Worm (Caenorhabditis elegans) whole organism, L4 larva: Measurements from ENCODE around the gene T16G12.13.

ENCODE experiments used
- F10B5.3 ChIP-seq: sonication (generic microtip); optimal IDR thresholded peaks from 2 replicates; lab custom pipeline; 2016; ENCODE audit warnings: mild to moderate bottlenecking, missing genetic modification characterization, missing compliant biosample characterization
- F49E8.2 ChIP-seq: sonication (generic microtip); optimal IDR thresholded peaks from 2 replicates; lab custom pipeline; 2016; ENCODE audit warnings: missing compliant biosample characterization, mild to moderate bottlenecking, missing genetic modification characterization, borderline replicate concordance
- Y48G9A.11 ChIP-seq: fragments of 200-800 bp; sonication (Bioruptor generic); IDR thresholded peaks from 2 replicates; pipeline ENCODE4 v1.3.6; 2022; ENCODE audit warnings: missing genetic modification reagents, missing genetic modification characterization, missing compliant biosample characterization
- Y75B8A.6 ChIP-seq: fragments of 200-800 bp; sonication (Bioruptor generic); IDR thresholded peaks from 2 replicates; pipeline ENCODE4 v1.3.6; 2022; ENCODE audit warnings: missing genetic modification reagents, missing genetic modification characterization, missing compliant biosample characterization
- ZK337.2 ChIP-seq: fragments of 200-800 bp; sonication (Bioruptor generic); IDR thresholded peaks from 2 replicates; pipeline ENCODE4 v1.3.6; 2022; ENCODE audit warnings: missing genetic modification reagents, missing genetic modification characterization, missing compliant biosample characterization
- aha-1 ChIP-seq: fragments of 150-350 bp; peaks from one replicate; lab custom pipeline; 2014; ENCODE audit warnings: missing biosample characterization, missing genetic modification characterization
- aly-2 ChIP-seq: sonication (generic microtip); optimal IDR thresholded peaks from 2 replicates; lab custom pipeline; 2018; ENCODE audit warnings: missing biosample characterization, missing genetic modification characterization
- ceh-32 ChIP-seq: sonication (generic microtip); optimal IDR thresholded peaks from 2 replicates; lab custom pipeline; 2016; ENCODE audit warnings: mild to moderate bottlenecking, missing genetic modification characterization, missing compliant biosample characterization; ENCODE audit not compliant: poor library complexity
- ceh-44 ChIP-seq: fragments of 200-800 bp; sonication (Bioruptor generic); IDR thresholded peaks from 2 replicates; pipeline ENCODE4 v1.3.6; 2022; ENCODE audit warnings: missing genetic modification reagents, missing genetic modification characterization, missing compliant biosample characterization
- ces-1 ChIP-seq: fragments of 150-350 bp; sonication (generic microtip); optimal IDR thresholded peaks from 4 replicates; lab custom pipeline; 2014; ENCODE audit warnings: missing biosample characterization, missing genetic modification reagents, missing genetic modification characterization
- ctbp-1 ChIP-seq: fragments of 200-800 bp; sonication (Bioruptor generic); IDR thresholded peaks from 2 replicates; pipeline ENCODE4 v1.3.6; 2022; ENCODE audit warnings: missing genetic modification reagents, missing genetic modification characterization, missing compliant biosample characterization
- daf-16 ChIP-seq, 3 experiments: sonication (generic microtip); optimal IDR thresholded peaks; 2 replicates each; lab custom pipeline; 2016 to 2017; ENCODE audit warnings: missing genetic modification characterization in 3 of 3, missing genetic modification reagents in 3 of 3, mild to moderate bottlenecking in 2 of 3, missing compliant biosample characterization in 2 of 3, missing biosample characterization in 1 of 3, moderate library complexity in 1 of 3
- dmd-6 ChIP-seq: fragments of 200-800 bp; sonication (Bioruptor generic); IDR thresholded peaks from 2 replicates; pipeline ENCODE4 v1.3.6; 2022; ENCODE audit warnings: missing genetic modification reagents, missing genetic modification characterization, missing compliant biosample characterization
- dmd-8 ChIP-seq: fragments of 200-800 bp; sonication (Bioruptor generic); IDR thresholded peaks from 2 replicates; pipeline ENCODE4 v1.3.6; 2022; ENCODE audit warnings: missing genetic modification characterization, missing compliant biosample characterization
- dmd-9 ChIP-seq: fragments of 200-800 bp; sonication (Bioruptor generic); IDR thresholded peaks from 2 replicates; pipeline ENCODE4 v1.3.6; 2022; ENCODE audit warnings: missing genetic modification reagents, missing genetic modification characterization, missing compliant biosample characterization
- gei-8 ChIP-seq: fragments of 200-800 bp; sonication (Bioruptor generic); optimal IDR thresholded peaks from 2 replicates; lab custom pipeline; 2018; ENCODE audit warnings: mild to moderate bottlenecking, missing genetic modification characterization, missing compliant biosample characterization
- hlh-30 ChIP-seq: sonication (generic microtip); optimal IDR thresholded peaks from 2 replicates; lab custom pipeline; 2017; ENCODE audit warnings: antibody characterized with exemption, mild to moderate bottlenecking, missing genetic modification characterization, missing compliant biosample characterization; ENCODE audit not compliant: insufficient read depth
- hmg-1.1 ChIP-seq: fragments of 200-800 bp; sonication (Bioruptor generic); IDR thresholded peaks from 2 replicates; pipeline ENCODE4 v1.3.6; 2022; ENCODE audit warnings: missing genetic modification reagents, missing genetic modification characterization, missing compliant biosample characterization
- jun-1 ChIP-seq: fragments of 150-350 bp; optimal IDR thresholded peaks from 2 replicates; lab custom pipeline; 2014; ENCODE audit warnings: missing biosample characterization, missing genetic modification reagents, missing genetic modification characterization
- lim-7 ChIP-seq: fragments of 200-800 bp; sonication (Bioruptor generic); IDR thresholded peaks from 2 replicates; pipeline ENCODE4 v1.3.6; 2022; ENCODE audit warnings: missing genetic modification characterization, missing compliant biosample characterization
- lin-13 ChIP-seq: fragments of 150-350 bp; optimal IDR thresholded peaks from 2 replicates; lab custom pipeline; 2014; ENCODE audit warnings: missing biosample characterization, missing genetic modification reagents, missing genetic modification characterization
- lin-38 ChIP-seq: fragments of 200-800 bp; sonication (Bioruptor generic); IDR thresholded peaks from 2 replicates; pipeline ENCODE4 v1.3.6; 2022; ENCODE audit warnings: missing genetic modification reagents, missing genetic modification characterization, missing compliant biosample characterization
- lir-3 ChIP-seq: sonication (generic microtip); optimal IDR thresholded peaks from 2 replicates; lab custom pipeline; 2016; ENCODE audit warnings: mild to moderate bottlenecking, missing genetic modification characterization, missing compliant biosample characterization
- mdt-29 ChIP-seq: fragments of 200-800 bp; sonication (Bioruptor generic); IDR thresholded peaks from 2 replicates; pipeline ENCODE4 v1.3.6; 2022; ENCODE audit warnings: missing genetic modification reagents, missing genetic modification characterization, missing compliant biosample characterization
- mep-1 ChIP-seq: fragments of 150-350 bp; sonication (generic microtip); optimal IDR thresholded peaks from 3 replicates; lab custom pipeline; 2014; ENCODE audit warnings: missing biosample characterization, missing genetic modification characterization
- nhr-102 ChIP-seq: sonication (generic microtip); optimal IDR thresholded peaks from 2 replicates; lab custom pipeline; 2016; ENCODE audit warnings: mild to moderate bottlenecking, missing genetic modification characterization, moderate library complexity, missing compliant biosample characterization
- nhr-11 ChIP-seq: fragments of 150-350 bp; optimal IDR thresholded peaks from 2 replicates; lab custom pipeline; 2014; ENCODE audit warnings: missing biosample characterization, missing genetic modification characterization
- nhr-25 ChIP-seq: sonication (generic microtip); optimal IDR thresholded peaks from 2 replicates; lab custom pipeline; 2017; ENCODE audit warnings: missing genetic modification characterization, mild to moderate bottlenecking, missing compliant biosample characterization, antibody characterized with exemption, moderate library complexity, borderline replicate concordance; ENCODE audit not compliant: insufficient read depth
- nhr-28 ChIP-seq: fragments of 150-350 bp; optimal IDR thresholded peaks from 2 replicates; lab custom pipeline; 2014; ENCODE audit warnings: missing biosample characterization, missing genetic modification characterization
- nhr-77 ChIP-seq: fragments of 150-350 bp; optimal IDR thresholded peaks from 2 replicates; lab custom pipeline; 2014; ENCODE audit warnings: missing biosample characterization, missing genetic modification characterization
- pha-4 ChIP-seq, 2 experiments: fragments of 150-350 bp in 1 of 2; fragments of 200-800 bp in 1 of 2; sonication (Bioruptor generic) in 1 of 2; IDR thresholded peaks in 1 of 2; optimal IDR thresholded peaks in 1 of 2; 2 replicates each; pipeline versions ENCODE4 v1.3.6 to Lab custom; 2014 to 2022; ENCODE audit warnings: missing genetic modification characterization in 2 of 2, missing genetic modification reagents in 2 of 2, missing biosample characterization in 1 of 2, missing compliant biosample characterization in 1 of 2
- sdz-12 ChIP-seq: fragments of 200-800 bp; sonication (Bioruptor generic); optimal IDR thresholded peaks from 2 replicates; lab custom pipeline; 2018; ENCODE audit warnings: mild to moderate bottlenecking, missing genetic modification characterization, missing compliant biosample characterization
- snpc-4 ChIP-seq: fragments of 150-350 bp; optimal IDR thresholded peaks from 2 replicates; lab custom pipeline; 2014; ENCODE audit warnings: missing biosample characterization, missing genetic modification characterization
- tra-1 ChIP-seq: fragments of 200-800 bp; sonication (Bioruptor generic); IDR thresholded peaks from 2 replicates; pipeline ENCODE4 v1.3.6; 2022; ENCODE audit warnings: missing genetic modification reagents, missing genetic modification characterization, missing compliant biosample characterization
- unc-62 ChIP-seq, 3 experiments: fragments of 150-350 bp in 1 of 3; sonication (generic microtip); optimal IDR thresholded peaks in 2 of 3; peaks in 1 of 3; 1 replicate in 1 of 3; 2 replicates in 2 of 3; lab custom pipeline; 2014 to 2017; ENCODE audit warnings: missing biosample characterization in 3 of 3, missing genetic modification characterization in 3 of 3, missing genetic modification reagents in 3 of 3, missing genotype in 1 of 3
- vab-7 ChIP-seq: fragments of 200-800 bp; sonication (Bioruptor generic); IDR thresholded peaks from 2 replicates; pipeline ENCODE4 v1.3.6; 2022; ENCODE audit warnings: missing genetic modification reagents, missing genetic modification characterization, missing compliant biosample characterization

T16G12.13 gene

DNA sequence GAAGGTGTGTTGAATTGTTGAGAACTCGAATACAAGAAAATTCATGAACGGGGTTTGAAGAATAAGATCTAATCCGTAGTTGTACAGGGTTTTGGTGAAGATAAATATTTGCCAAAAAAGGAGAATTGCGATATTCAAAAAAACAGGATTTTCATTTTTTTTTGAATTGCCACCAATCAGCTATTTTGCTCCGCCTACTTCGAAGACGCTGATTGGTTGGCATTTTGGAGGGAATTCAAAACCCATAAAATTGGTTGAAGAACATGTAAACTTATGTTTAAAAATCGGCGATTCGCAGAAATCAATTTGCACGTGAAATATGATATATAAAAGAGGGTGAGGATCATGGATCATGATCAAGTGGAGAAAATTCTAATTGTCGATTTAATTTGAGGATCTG, 15.4 kb downstream of the T16G12.13 start:
- TF ChIP-seq tra-1 (GFP tag; lab: Robert Waterston, UW): no peak

DNA sequence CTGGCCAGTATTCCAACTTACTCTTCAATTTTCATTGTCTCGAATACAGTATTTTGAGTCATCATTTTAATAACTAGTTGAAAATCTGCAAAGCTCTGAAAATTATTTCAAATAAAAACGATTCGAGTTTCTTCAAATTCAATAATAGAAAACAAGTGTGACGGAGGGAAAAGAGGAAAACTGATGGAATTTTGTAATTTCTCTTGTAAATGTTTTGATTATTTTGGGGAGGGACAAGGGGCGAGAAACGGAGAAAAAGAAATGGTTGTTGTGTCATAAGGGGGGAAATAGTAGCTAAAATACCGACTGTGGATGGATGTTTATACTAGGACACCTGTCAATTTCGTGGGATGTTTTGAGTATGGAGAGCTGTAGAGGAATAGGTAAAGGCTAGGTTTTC, 17.5 kb downstream of the T16G12.13 start, which contains the start of gene T16G12.9:
Gene T16G12.9 (minus strand): TSS at position 101 of the 400 bp plus-strand sequence.
- TF ChIP-seq ZK337.2 (no peak), jun-1 (tag; lab: Kevin White, UChicago) (no peak), nhr-28 (no peak), F49E8.2 (tag; lab: Kevin White, UChicago) (no peak), nhr-77 (tag; lab: Kevin White, UChicago) (no peak), aly-2 (tag; lab: Kevin White, UChicago) (no peak), gei-8 (no peak), lin-38 (GFP tag; lab: Robert Waterston, UW) (no peak), mep-1 (tag; lab: Kevin White, UChicago) (no peak), sdz-12 (GFP tag; lab: Kevin White, UChicago) (no peak), nhr-102 (tag; lab: Kevin White, UChicago) (no peak), dmd-8 (no peak), ceh-44 (GFP tag; lab: Robert Waterston, UW) (no peak)

DNA sequence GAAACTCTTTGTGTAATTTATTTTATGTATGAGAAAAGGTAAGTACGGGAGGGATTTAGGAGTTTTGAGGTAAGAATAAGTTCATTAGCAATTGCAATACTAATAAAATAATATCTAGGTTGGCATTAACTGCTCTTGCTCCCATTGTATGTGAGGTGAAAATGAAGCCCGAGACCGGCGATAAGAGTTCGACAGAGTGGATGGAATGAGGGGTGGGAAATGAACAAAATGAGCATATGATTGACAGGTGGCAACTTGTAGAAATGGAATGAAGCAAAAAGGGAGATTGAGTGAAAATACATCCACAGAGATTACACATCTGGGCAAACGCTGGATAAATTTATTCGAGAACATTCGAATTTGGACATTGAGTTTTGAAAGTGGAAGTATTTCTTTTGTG, 18.1 kb downstream of the T16G12.13 start:
- TF ChIP-seq mdt-29 (GFP tag; lab: Robert Waterston, UW) (no peak), tra-1 (GFP tag; lab: Robert Waterston, UW) (peak; percentile 94), lim-7 (GFP tag; lab: Robert Waterston, UW) (no peak), dmd-6 (GFP tag; lab: Robert Waterston, UW) (peak; percentile 54), ctbp-1 (GFP tag; lab: Robert Waterston, UW) (no peak), vab-7 (GFP tag; lab: Robert Waterston, UW) (no peak)

DNA sequence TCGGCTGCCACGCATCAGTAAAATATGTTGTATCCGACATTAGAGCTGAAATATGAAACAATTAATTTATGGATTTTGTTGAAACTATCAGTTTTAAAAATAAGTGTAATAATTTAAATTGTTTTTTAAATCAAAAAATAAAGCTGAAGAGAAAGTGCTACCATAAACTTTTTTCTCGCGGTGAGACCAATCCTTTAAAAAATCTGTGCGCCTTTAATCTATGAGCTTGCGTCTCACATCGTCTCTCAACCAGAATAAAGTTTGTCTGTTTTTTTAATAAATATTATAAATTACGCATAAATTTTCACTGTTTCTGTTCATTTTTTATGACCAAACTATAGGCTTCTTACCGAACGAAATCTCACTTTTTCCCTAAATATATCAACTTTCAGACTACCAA, 22.6 kb downstream of the T16G12.13 start, which contains the start of gene T16H12.3:
Gene T16H12.3 (minus strand): TSS at position 51 of the 400 bp plus-strand sequence.
- TF ChIP-seq gei-8: no peak
- TF ChIP-seq, all 104 proteins: peak for 0

DNA sequence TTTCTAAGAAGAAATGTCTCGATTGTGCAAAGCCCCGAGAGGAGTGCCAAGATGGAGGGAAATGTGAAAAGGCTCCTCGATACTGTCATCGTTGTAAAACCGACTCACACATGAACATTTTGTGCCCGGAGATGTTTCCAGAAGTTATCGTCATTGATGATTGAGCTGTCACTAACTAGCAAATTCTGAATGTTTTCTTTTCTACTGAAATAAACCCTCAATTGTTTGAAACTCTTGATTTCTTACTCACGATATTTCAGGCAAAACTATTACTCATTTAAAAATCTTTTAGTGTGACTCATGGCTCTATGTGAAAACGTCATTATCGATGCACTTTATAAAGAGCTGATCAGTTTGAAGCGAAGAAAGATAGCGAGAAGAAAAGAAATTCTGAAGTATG, 24.4 kb downstream of the T16G12.13 start, which contains the start of gene T16H12.13:
Gene T16H12.13 (plus strand): TSS at position 301 of the 400 bp plus-strand sequence.
- no peak for TF ChIP-seq Y75B8A.6 (GFP tag; lab: Robert Waterston, UW)
- no peak for TF ChIP-seq ceh-32 (tag; lab: Kevin White, UChicago)
- TF ChIP-seq lin-13 (GFP tag; lab: Kevin White, UChicago): no peak

DNA sequence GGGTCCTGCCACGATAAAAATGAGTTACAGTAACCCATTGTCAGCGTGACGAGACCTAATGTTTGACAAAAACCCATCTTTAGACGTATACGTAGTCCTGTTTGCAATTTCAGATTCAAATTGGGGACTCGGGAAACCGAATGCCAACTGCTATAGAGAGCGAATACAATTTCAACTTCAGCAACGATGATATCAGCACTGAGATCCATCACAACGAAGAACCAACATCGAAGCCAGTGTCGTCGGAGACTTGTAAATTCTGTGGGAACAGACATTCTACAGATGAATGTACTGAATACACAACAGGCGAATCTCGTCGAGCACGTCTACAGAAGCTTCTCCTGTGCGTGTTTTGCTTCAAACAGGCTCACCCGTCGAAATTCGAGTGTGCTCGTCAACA, 24.9 kb downstream of the T16G12.13 start:
- TF ChIP-seq lir-3 (tag; lab: Kevin White, UChicago): no peak
- TF ChIP-seq nhr-25 (tag; lab: Kevin White, UChicago): no peak
- TF ChIP-seq aha-1 (tag; lab: Kevin White, UChicago): peak; percentile 91
- TF ChIP-seq ces-1 (GFP tag; lab: Kevin White, UChicago): no peak
- TF ChIP-seq unc-62 (GFP tag; optimal IDR thresholded peaks at IDR 0.05 in 1 of 2; lab: Kevin White, UChicago): peak in 1 of 2 experiments; percentile 22
- no peak for TF ChIP-seq unc-62 (tag; optimal IDR thresholded peaks at IDR 0.05; lab: Kevin White, UChicago)

DNA sequence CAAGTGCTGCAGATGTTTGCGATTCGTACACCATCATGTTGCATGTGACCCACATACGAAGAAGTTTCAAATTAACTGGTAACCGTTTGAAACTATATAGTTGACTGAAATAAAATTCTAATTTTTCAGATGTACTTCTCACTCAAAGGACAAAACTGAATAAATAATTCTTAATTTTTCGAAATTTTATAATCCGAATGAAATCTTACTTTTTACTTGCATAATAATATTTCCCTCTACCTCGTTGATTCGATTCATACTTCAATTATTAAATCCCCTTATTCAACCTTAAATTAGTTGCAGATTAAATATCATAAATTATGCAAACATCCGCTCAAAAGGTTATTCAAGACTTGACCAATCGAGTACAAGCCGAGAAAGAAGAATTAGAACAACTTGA, 25.3 kb downstream of the T16G12.13 start, which contains the start of gene T16H12.2:
Gene T16H12.2 (plus strand): TSS at position 301 of the 400 bp plus-strand sequence.
- TF ChIP-seq pha-4 (GFP tag; IDR thresholded peaks at IDR 0.05; lab: Robert Waterston, UW) (no peak), pha-4 (tag; optimal IDR thresholded peaks at IDR 0.05; lab: Kevin White, UChicago) (no peak), F10B5.3 (no peak), hmg-1.1 (no peak), aly-2 (tag; lab: Kevin White, UChicago) (no peak), snpc-4 (no peak), dmd-9 (no peak), Y48G9A.11 (no peak), daf-16 (GFP tag; optimal IDR thresholded peaks at IDR 0.05; lab: Kevin White, UChicago) (no peak), daf-16 (tag; optimal IDR thresholded peaks at IDR 0.05; lab: Kevin White, UChicago) (no peak), hlh-30 (tag; lab: Kevin White, UChicago) (no peak), nhr-11 (tag; lab: Kevin White, UChicago) (no peak)
